Worm (Caenorhabditis elegans): Measurements from ENCODE around the gene wbp-2.

DNA sequence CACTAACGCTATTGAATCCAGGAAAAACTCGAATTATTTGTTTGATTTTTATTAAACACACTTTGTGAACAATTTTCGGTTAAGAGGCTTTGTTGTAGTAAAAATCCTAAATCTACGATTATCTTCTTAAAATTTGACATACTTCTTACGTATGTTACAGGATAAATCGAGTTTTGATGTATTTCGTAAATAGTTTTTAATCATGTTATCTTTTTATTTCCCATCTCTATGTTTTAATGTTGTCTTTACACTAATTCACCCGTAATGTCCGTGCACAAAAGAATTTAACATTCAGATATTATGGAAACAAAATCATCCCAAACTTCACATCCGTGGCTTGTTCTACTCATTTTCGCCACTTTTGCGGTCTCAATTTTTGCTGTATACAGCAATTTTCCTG, 5.9 kb upstream of the wbp-2 start, which contains the start of gene egli-1:
- TF ChIP-seq nhr-11 (tag; optimal IDR thresholded peaks at IDR 0.05) (no peak), sma-3 (GFP tag; optimal IDR thresholded peaks at IDR 0.05) (no peak), ama-1 (optimal IDR thresholded peaks at IDR 0.05) (no peak), R02D3.7 (tag; optimal IDR thresholded peaks at IDR 0.05) (no peak), unc-39 (tag; optimal IDR thresholded peaks at IDR 0.05) (no peak), nhr-12 (tag; optimal IDR thresholded peaks at IDR 0.05) (no peak)

Measured in whole organism, L2 larva.